Worm (Caenorhabditis elegans) whole organism, midembryonic: ENCODE data around the gene rac-2.

Experiments
- T22C8.4 ChIP-seq: fragments of 200-800 bp; sonication (Bioruptor generic); IDR thresholded peaks from 2 replicates; pipeline ENCODE4 v1.3.6; 2022; ENCODE audit warnings: missing genetic modification characterization, missing compliant biosample characterization
- cog-1 ChIP-seq: sonication (generic microtip); optimal IDR thresholded peaks from 2 replicates; lab custom pipeline; 2016; ENCODE audit warnings: missing genetic modification characterization, missing compliant biosample characterization
- flt-1 ChIP-seq: fragments of 200-800 bp; sonication (Bioruptor generic); IDR thresholded peaks from 2 replicates; pipeline ENCODE4 v1.3.6; 2022; ENCODE audit warnings: missing genetic modification characterization, missing compliant biosample characterization
- klf-2 ChIP-seq: fragments of 200-800 bp; sonication (Bioruptor generic); conservative IDR thresholded peaks from 2 replicates; pipeline ENCODE4 v1.3.6; 2022; ENCODE audit warnings: missing genetic modification reagents, missing genetic modification characterization, missing compliant biosample characterization
- med-1 ChIP-seq: sonication (generic microtip); optimal IDR thresholded peaks from 2 replicates; lab custom pipeline; 2017; ENCODE audit warnings: missing genetic modification characterization, mild to moderate bottlenecking, missing compliant biosample characterization, antibody characterized with exemption, missing genetic modification reagents; ENCODE audit not compliant: insufficient read depth
- ref-1 ChIP-seq: fragments of 200-800 bp; sonication (Bioruptor generic); conservative IDR thresholded peaks from 2 replicates; pipeline ENCODE4 v1.3.6; 2022; ENCODE audit warnings: missing genetic modification reagents, missing genetic modification characterization, missing compliant biosample characterization
- tab-1 ChIP-seq: fragments of 200-800 bp; sonication (Bioruptor generic); IDR thresholded peaks from 2 replicates; pipeline ENCODE4 v1.3.6; 2022; ENCODE audit warnings: missing genetic modification characterization, missing compliant biosample characterization
- ztf-23 ChIP-seq: fragments of 200-800 bp; sonication (Bioruptor generic); IDR thresholded peaks from 2 replicates; pipeline ENCODE4 v1.3.6; 2022; ENCODE audit warnings: missing genetic modification reagents, missing genetic modification characterization, missing compliant biosample characterization
- ztf-29 ChIP-seq: fragments of 200-800 bp; sonication (Bioruptor generic); IDR thresholded peaks from 2 replicates; pipeline ENCODE4 v1.3.6; 2022; ENCODE audit warnings: missing genetic modification reagents, missing genetic modification characterization, missing compliant biosample characterization

The rac-2 gene

ce11 chrIV:16320866-16321265, 12.8 kb downstream of the rac-2 start, which contains the start of gene srz-61:
Gene srz-61 (plus strand): TSS chrIV:16321166.
- TF ChIP-seq ztf-29 = no peak
- TF ChIP-seq flt-1 (GFP tag; lab: Robert Waterston, UW) = no peak
- TF ChIP-seq cog-1 (tag; lab: Kevin White, UChicago) = no peak
- no peak for TF ChIP-seq tab-1 (GFP tag; lab: Robert Waterston, UW)
- no peak for TF ChIP-seq ztf-23 (GFP tag; lab: Robert Waterston, UW)
- TF ChIP-seq T22C8.4 (GFP tag; lab: Robert Waterston, UW) = no peak
- TF ChIP-seq ref-1 (GFP tag; lab: Robert Waterston, UW) = no peak
- no peak for TF ChIP-seq med-1
- no peak for TF ChIP-seq klf-2 (GFP tag; lab: Robert Waterston, UW)

- TF ChIP-seq ztf-23 (GFP tag; lab: Robert Waterston, UW) (no peak), cog-1 (tag; lab: Kevin White, UChicago) (no peak), T22C8.4 (GFP tag; lab: Robert Waterston, UW) (no peak), ztf-29 (no peak), ref-1 (GFP tag; lab: Robert Waterston, UW) (no peak), tab-1 (GFP tag; lab: Robert Waterston, UW) (no peak), med-1 (no peak), klf-2 (GFP tag; lab: Robert Waterston, UW) (no peak), flt-1 (GFP tag; lab: Robert Waterston, UW) (no peak)
These were observed 15.3 kb downstream of the rac-2 start, which contains the start of gene srz-104 for ce11 chrIV:16323373-16323772. Gene srz-104 (plus strand): TSS chrIV:16323673.

- TF ChIP-seq klf-2 (GFP tag; lab: Robert Waterston, UW) = no peak
- no peak for TF ChIP-seq med-1
- no peak for TF ChIP-seq T22C8.4 (GFP tag; lab: Robert Waterston, UW)
- no peak for TF ChIP-seq ztf-29
- TF ChIP-seq ref-1 (GFP tag; lab: Robert Waterston, UW) = no peak
- no peak for TF ChIP-seq tab-1 (GFP tag; lab: Robert Waterston, UW)
- no peak for TF ChIP-seq flt-1 (GFP tag; lab: Robert Waterston, UW)
- no peak for TF ChIP-seq cog-1 (tag; lab: Kevin White, UChicago)
- no peak for TF ChIP-seq ztf-23 (GFP tag; lab: Robert Waterston, UW)
These were observed 16.6 kb downstream of the rac-2 start, which contains the start of gene srz-105 for ce11 chrIV:16324589-16324988. Gene srz-105 (plus strand): TSS chrIV:16324889.

ce11 chrIV:16328519-16328918, 20.5 kb downstream of the rac-2 start, which contains the start of gene K03D3.2:
Gene K03D3.2 (minus strand): TSS chrIV:16328619.
- TF ChIP-seq ztf-29 (no peak), klf-2 (GFP tag; lab: Robert Waterston, UW) (no peak), T22C8.4 (GFP tag; lab: Robert Waterston, UW) (no peak), ztf-23 (GFP tag; lab: Robert Waterston, UW) (no peak), tab-1 (GFP tag; lab: Robert Waterston, UW) (no peak), med-1 (no peak), flt-1 (GFP tag; lab: Robert Waterston, UW) (no peak), cog-1 (tag; lab: Kevin White, UChicago) (no peak)

- TF ChIP-seq T22C8.4 (GFP tag; lab: Robert Waterston, UW) (no peak), klf-2 (GFP tag; lab: Robert Waterston, UW) (no peak), cog-1 (tag; lab: Kevin White, UChicago) (no peak), tab-1 (GFP tag; lab: Robert Waterston, UW) (no peak), flt-1 (GFP tag; lab: Robert Waterston, UW) (no peak), med-1 (no peak)
These were observed 21.1 kb downstream of the rac-2 start, which contains the start of gene srz-74 for ce11 chrIV:16329159-16329558. Gene srz-74 (plus strand): TSS chrIV:16329459.

- TF ChIP-seq ref-1 (GFP tag; lab: Robert Waterston, UW) = no peak
- no peak for TF ChIP-seq klf-2 (GFP tag; lab: Robert Waterston, UW)
- TF ChIP-seq ztf-23 (GFP tag; lab: Robert Waterston, UW) = no peak
- TF ChIP-seq med-1 = no peak
- TF ChIP-seq ztf-29 = no peak
- no peak for TF ChIP-seq T22C8.4 (GFP tag; lab: Robert Waterston, UW)
- no peak for TF ChIP-seq cog-1 (tag; lab: Kevin White, UChicago)
- no peak for TF ChIP-seq flt-1 (GFP tag; lab: Robert Waterston, UW)
These were observed 22.5 kb downstream of the rac-2 start for ce11 chrIV:16330508-16330907.

- TF ChIP-seq ztf-23 (GFP tag; lab: Robert Waterston, UW) (no peak), T22C8.4 (GFP tag; lab: Robert Waterston, UW) (no peak), ref-1 (GFP tag; lab: Robert Waterston, UW) (no peak), tab-1 (GFP tag; lab: Robert Waterston, UW) (no peak), med-1 (no peak), flt-1 (GFP tag; lab: Robert Waterston, UW) (no peak)
These were observed 24.6 kb downstream of the rac-2 start, which contains the start of gene srz-71 for ce11 chrIV:16332585-16332984. Gene srz-71 (plus strand): TSS chrIV:16332885.

- no peak for TF ChIP-seq med-1
- no peak for TF ChIP-seq flt-1 (GFP tag; lab: Robert Waterston, UW)
- no peak for TF ChIP-seq klf-2 (GFP tag; lab: Robert Waterston, UW)
These were observed 25.1 kb downstream of the rac-2 start for ce11 chrIV:16333121-16333520.

ce11 chrIV:16335037-16335436, 27.0 kb downstream of the rac-2 start, which contains the start of gene srz-38:
Gene srz-38 (plus strand): TSS chrIV:16335337.
- TF ChIP-seq ztf-23 (GFP tag; lab: Robert Waterston, UW) (no peak), ref-1 (GFP tag; lab: Robert Waterston, UW) (no peak), klf-2 (GFP tag; lab: Robert Waterston, UW) (no peak), ztf-29 (no peak), flt-1 (GFP tag; lab: Robert Waterston, UW) (no peak), tab-1 (GFP tag; lab: Robert Waterston, UW) (no peak)

ce11 chrIV:16336721-16337120, 28.7 kb downstream of the rac-2 start, which contains the start of gene C35D6.13:
Gene C35D6.13 (plus strand): TSS chrIV:16337021.
- TF ChIP-seq ztf-29 = no peak
- TF ChIP-seq ref-1 (GFP tag; lab: Robert Waterston, UW) = no peak
- no peak for TF ChIP-seq tab-1 (GFP tag; lab: Robert Waterston, UW)
- TF ChIP-seq ztf-23 (GFP tag; lab: Robert Waterston, UW) = no peak
- TF ChIP-seq med-1 = no peak
- TF ChIP-seq flt-1 (GFP tag; lab: Robert Waterston, UW) = no peak
- TF ChIP-seq klf-2 (GFP tag; lab: Robert Waterston, UW) = no peak
- TF ChIP-seq cog-1 (tag; lab: Kevin White, UChicago) = no peak
- no peak for TF ChIP-seq T22C8.4 (GFP tag; lab: Robert Waterston, UW)
